Fruit fly (Drosophila melanogaster) whole organism, embryonic: ENCODE measurements around the gene CG13829.

Experiments
- Ada2b ChIP-seq: fragments of 200-800 bp; sonication (Bioruptor generic); IDR thresholded peaks from 2 replicates; pipeline ENCODE4 v1.3.6; 2022; ENCODE audit warnings: missing biosample characterization, missing genetic modification characterization
- Blimp-1 ChIP-seq: fragments of 200-800 bp; sonication (Bioruptor generic); optimal IDR thresholded peaks from 3 replicates; lab custom pipeline; 2018; ENCODE audit warnings: missing biosample characterization, missing genetic modification characterization, mild to moderate bottlenecking, moderate library complexity, missing genetic modification reagents
- CG10431 ChIP-seq: fragments of 200-800 bp; sonication (Bioruptor generic); optimal IDR thresholded peaks from 3 replicates; lab custom pipeline; 2018; ENCODE audit warnings: missing biosample characterization, mild to moderate bottlenecking, missing genetic modification characterization
- CG10543 ChIP-seq: fragments of 200-800 bp; sonication (Bioruptor generic); optimal IDR thresholded peaks from 3 replicates; lab custom pipeline; 2017; ENCODE audit warnings: missing biosample characterization, mild to moderate bottlenecking, missing genetic modification characterization, moderate library complexity
- CG12299 ChIP-seq: fragments of 200-800 bp; sonication (Bioruptor generic); optimal IDR thresholded peaks from 2 replicates; lab custom pipeline; 2018; ENCODE audit warnings: missing biosample characterization, mild to moderate bottlenecking, missing genetic modification characterization
- CG14014 ChIP-seq: fragments of 200-800 bp; sonication (Bioruptor generic); IDR thresholded peaks from 2 replicates; pipeline ENCODE4 v1.3.6; 2022; ENCODE audit warnings: missing biosample characterization, missing genetic modification characterization
- CG15269 ChIP-seq: fragments of 200-800 bp; sonication (Bioruptor generic); optimal IDR thresholded peaks from 2 replicates; lab custom pipeline; 2018; ENCODE audit warnings: missing biosample characterization, mild to moderate bottlenecking, missing genetic modification characterization, moderate library complexity
- CG17385 ChIP-seq: fragments of 200-800 bp; sonication (Bioruptor generic); optimal IDR thresholded peaks from 3 replicates; lab custom pipeline; 2018; ENCODE audit warnings: missing biosample characterization, mild to moderate bottlenecking, missing genetic modification characterization
- CG2678 ChIP-seq: fragments of 200-800 bp; sonication (Bioruptor generic); optimal IDR thresholded peaks from 3 replicates; lab custom pipeline; 2019; ENCODE audit warnings: missing biosample characterization, mild to moderate bottlenecking, missing genetic modification characterization, moderate library complexity
- CG3065 ChIP-seq: fragments of 200-800 bp; sonication (Bioruptor generic); optimal IDR thresholded peaks from 2 replicates; lab custom pipeline; 2016; ENCODE audit warnings: missing biosample characterization, missing genetic modification characterization
- CG31224 ChIP-seq: fragments of 200-800 bp; sonication (Bioruptor generic); IDR thresholded peaks from 2 replicates; pipeline ENCODE4 v1.3.6; 2022; ENCODE audit warnings: missing biosample characterization, missing genetic modification characterization
- CG31388 ChIP-seq: fragments of 200-800 bp; sonication (Bioruptor generic); optimal IDR thresholded peaks from 2 replicates; lab custom pipeline; 2016; ENCODE audit warnings: missing biosample characterization, missing genetic modification characterization
- CG3838 ChIP-seq: fragments of 200-800 bp; sonication (Bioruptor generic); optimal IDR thresholded peaks from 3 replicates; lab custom pipeline; 2016; ENCODE audit warnings: missing biosample characterization, missing genetic modification characterization
- CG4424 ChIP-seq: fragments of 200-800 bp; sonication (Bioruptor generic); optimal IDR thresholded peaks from 3 replicates; lab custom pipeline; 2016; ENCODE audit warnings: missing biosample characterization, missing genetic modification characterization
- CG4617 ChIP-seq: fragments of 200-800 bp; sonication (Bioruptor generic); optimal IDR thresholded peaks from 3 replicates; lab custom pipeline; 2016; ENCODE audit warnings: missing biosample characterization, missing genetic modification characterization, borderline replicate concordance
- CG7963 ChIP-seq: fragments of 200-800 bp; sonication (Bioruptor generic); IDR thresholded peaks from 3 replicates; pipeline ENCODE4 v1.3.6; 2022; ENCODE audit warnings: missing biosample characterization, missing genetic modification characterization; ENCODE audit not compliant: partially characterized antibody
- CkIIα-i1 ChIP-seq: fragments of 200-800 bp; sonication (Bioruptor generic); IDR thresholded peaks from 2 replicates; pipeline ENCODE4 v1.3.6; 2022; ENCODE audit warnings: missing biosample characterization, missing genetic modification characterization
- CoRest ChIP-seq: fragments of 200-800 bp; sonication (Bioruptor generic); optimal IDR thresholded peaks from 3 replicates; lab custom pipeline; 2018; ENCODE audit warnings: missing biosample characterization, mild to moderate bottlenecking, missing genetic modification characterization, moderate library complexity
- D ChIP-seq, 2 experiments: fragments of 200-800 bp in 1 of 2; fragments of >200 bp in 1 of 2; sonication (Bioruptor generic) in 1 of 2; optimal IDR thresholded peaks; 2 replicates in 1 of 2; 3 replicates in 1 of 2; lab custom pipeline; 2017; ENCODE audit warnings: mild to moderate bottlenecking in 1 of 2, missing biosample characterization in 1 of 2, missing genetic modification characterization in 1 of 2, missing genetic modification reagents in 1 of 2
- Dek ChIP-seq: fragments of 200-800 bp; sonication (Bioruptor generic); optimal IDR thresholded peaks from 3 replicates; lab custom pipeline; 2019; ENCODE audit warnings: missing biosample characterization, mild to moderate bottlenecking, missing genetic modification characterization, moderate library complexity
- Dip2 ChIP-seq: fragments of 200-800 bp; sonication (Bioruptor generic); IDR thresholded peaks from 2 replicates; pipeline ENCODE4 v1.3.6; 2022; ENCODE audit warnings: missing biosample characterization, missing genetic modification characterization
- Dip3 ChIP-seq: fragments of 200-800 bp; sonication (Bioruptor generic); optimal IDR thresholded peaks from 3 replicates; lab custom pipeline; 2016; ENCODE audit warnings: missing biosample characterization, missing genetic modification characterization
- Eip74EF ChIP-seq, 2 experiments: fragments of 200-800 bp in 1 of 2; fragments of >200 bp in 1 of 2; sonication (Bioruptor generic) in 1 of 2; optimal IDR thresholded peaks; 2 replicates each; lab custom pipeline; 2017 to 2019; ENCODE audit warnings: missing biosample characterization in 2 of 2, missing genetic modification characterization in 2 of 2, mild to moderate bottlenecking in 1 of 2, moderate library complexity in 1 of 2
- Fer3 ChIP-seq: fragments of 200-800 bp; sonication (Bioruptor generic); optimal IDR thresholded peaks from 2 replicates; lab custom pipeline; 2018; ENCODE audit warnings: missing biosample characterization, mild to moderate bottlenecking, missing genetic modification characterization, moderate library complexity
- GATAe ChIP-seq: fragments of 200-800 bp; sonication (Bioruptor generic); conservative IDR thresholded peaks from 2 replicates; pipeline ENCODE4 v1.3.6; 2022; ENCODE audit warnings: missing biosample characterization, missing genetic modification characterization
- Gsc ChIP-seq: fragments of 200-800 bp; sonication (Bioruptor generic); IDR thresholded peaks from 2 replicates; pipeline ENCODE4 v1.3.6; 2022; ENCODE audit warnings: missing biosample characterization, missing genetic modification characterization
- HHEX ChIP-seq: fragments of 200-800 bp; sonication (Bioruptor generic); optimal IDR thresholded peaks from 3 replicates; lab custom pipeline; 2017; ENCODE audit warnings: missing biosample characterization, mild to moderate bottlenecking, missing genetic modification characterization, missing genetic modification reagents
- Lhr ChIP-seq: fragments of 200-800 bp; sonication (Bioruptor generic); optimal IDR thresholded peaks from 3 replicates; lab custom pipeline; 2017; ENCODE audit warnings: mild to moderate bottlenecking, missing biosample characterization, missing genetic modification reagents, missing genetic modification characterization
- Med ChIP-seq: fragments of 200-800 bp; sonication (Bioruptor generic); peaks from one replicate; lab custom pipeline; 2016; ENCODE audit warnings: missing biosample characterization, missing genetic modification characterization, mild to moderate bottlenecking, inconsistent platforms, moderate library complexity
- Scr ChIP-seq: fragments of 200-800 bp; sonication (Bioruptor generic); IDR thresholded peaks from 2 replicates; pipeline ENCODE4 v1.3.6; 2022; ENCODE audit warnings: missing biosample characterization, missing genetic modification characterization; ENCODE audit not compliant: partially characterized antibody
- Six4 ChIP-seq: fragments of 200-800 bp; sonication (Bioruptor generic); optimal IDR thresholded peaks from 2 replicates; lab custom pipeline; 2016; ENCODE audit warnings: missing biosample characterization, missing genetic modification characterization
- Sox100B ChIP-seq: fragments of 200-800 bp; sonication (Bioruptor generic); optimal IDR thresholded peaks from 3 replicates; lab custom pipeline; 2018; ENCODE audit warnings: missing biosample characterization, mild to moderate bottlenecking, missing genetic modification characterization
- Spps ChIP-seq: fragments of 200-800 bp; sonication (Bioruptor generic); optimal IDR thresholded peaks from 2 replicates; lab custom pipeline; 2018; ENCODE audit warnings: missing biosample characterization, mild to moderate bottlenecking, missing genetic modification characterization
- Vsx1 ChIP-seq: fragments of 200-800 bp; sonication (Bioruptor generic); optimal IDR thresholded peaks from 2 replicates; lab custom pipeline; 2017; ENCODE audit warnings: missing biosample characterization, mild to moderate bottlenecking, missing genetic modification characterization, missing genetic modification reagents
- bbx ChIP-seq: fragments of 200-800 bp; sonication (Bioruptor generic); IDR thresholded peaks from 2 replicates; pipeline ENCODE4 v1.3.6; 2022; ENCODE audit warnings: missing biosample characterization, missing genetic modification characterization; ENCODE audit not compliant: partially characterized antibody
- bsh ChIP-seq, 2 experiments: fragments of 200-800 bp; sonication (Bioruptor generic); optimal IDR thresholded peaks; 2 replicates each; lab custom pipeline; 2017 to 2018; ENCODE audit warnings: mild to moderate bottlenecking in 2 of 2, missing biosample characterization in 2 of 2, missing genetic modification characterization in 2 of 2, moderate library complexity in 1 of 2
- crc ChIP-seq: fragments of 200-800 bp; sonication (Bioruptor generic); optimal IDR thresholded peaks from 2 replicates; lab custom pipeline; 2016; ENCODE audit warnings: missing biosample characterization, missing genetic modification characterization
- emc ChIP-seq: fragments of 200-800 bp; sonication (Bioruptor generic); optimal IDR thresholded peaks from 2 replicates; lab custom pipeline; 2016; ENCODE audit warnings: missing biosample characterization, missing genetic modification characterization
- eyg ChIP-seq: fragments of 200-800 bp; sonication (Bioruptor generic); optimal IDR thresholded peaks from 3 replicates; lab custom pipeline; 2016; ENCODE audit warnings: missing biosample characterization, missing genetic modification characterization
- knrl ChIP-seq: fragments of 200-800 bp; sonication (Bioruptor generic); IDR thresholded peaks from 3 replicates; pipeline ENCODE4 v1.3.6; 2022; ENCODE audit warnings: missing biosample characterization, missing genetic modification characterization; ENCODE audit not compliant: partially characterized antibody
- mirr ChIP-seq: fragments of 200-800 bp; sonication (Bioruptor generic); optimal IDR thresholded peaks from 3 replicates; lab custom pipeline; 2018; ENCODE audit warnings: missing biosample characterization, mild to moderate bottlenecking, missing genetic modification characterization
- pnt ChIP-seq: fragments of 200-800 bp; sonication (Bioruptor generic); optimal IDR thresholded peaks from 3 replicates; lab custom pipeline; 2016; ENCODE audit warnings: missing biosample characterization, missing genetic modification characterization
- psq ChIP-seq: fragments of 200-800 bp; sonication (Bioruptor generic); optimal IDR thresholded peaks from 2 replicates; lab custom pipeline; 2017; ENCODE audit warnings: missing biosample characterization, missing genetic modification characterization
- row ChIP-seq: fragments of 200-800 bp; sonication (Bioruptor generic); IDR thresholded peaks from 3 replicates; pipeline ENCODE4 v1.3.6; 2022; ENCODE audit warnings: missing biosample characterization, missing genetic modification characterization
- salm ChIP-seq: fragments of 200-800 bp; sonication (Bioruptor generic); optimal IDR thresholded peaks from 2 replicates; lab custom pipeline; 2018; ENCODE audit warnings: missing biosample characterization, mild to moderate bottlenecking, missing genetic modification characterization
- sens ChIP-seq: fragments of 200-800 bp; sonication (Bioruptor generic); peaks from one replicate; lab custom pipeline; 2016; ENCODE audit warnings: missing biosample characterization, missing genetic modification characterization
- slp2 ChIP-seq: fragments of 200-800 bp; sonication (Bioruptor generic); optimal IDR thresholded peaks from 2 replicates; lab custom pipeline; 2016; ENCODE audit warnings: missing biosample characterization, missing genetic modification characterization
- ttk ChIP-seq: fragments of 200-800 bp; sonication (Bioruptor generic); IDR thresholded peaks from 2 replicates; pipeline ENCODE4 v2.1.2; 2022; ENCODE audit warnings: missing biosample characterization, missing genetic modification characterization
- wek ChIP-seq: fragments of 200-800 bp; sonication (Bioruptor generic); optimal IDR thresholded peaks from 3 replicates; lab custom pipeline; 2018; ENCODE audit warnings: missing biosample characterization, mild to moderate bottlenecking, missing genetic modification characterization, moderate library complexity

CG13829 gene

DNA sequence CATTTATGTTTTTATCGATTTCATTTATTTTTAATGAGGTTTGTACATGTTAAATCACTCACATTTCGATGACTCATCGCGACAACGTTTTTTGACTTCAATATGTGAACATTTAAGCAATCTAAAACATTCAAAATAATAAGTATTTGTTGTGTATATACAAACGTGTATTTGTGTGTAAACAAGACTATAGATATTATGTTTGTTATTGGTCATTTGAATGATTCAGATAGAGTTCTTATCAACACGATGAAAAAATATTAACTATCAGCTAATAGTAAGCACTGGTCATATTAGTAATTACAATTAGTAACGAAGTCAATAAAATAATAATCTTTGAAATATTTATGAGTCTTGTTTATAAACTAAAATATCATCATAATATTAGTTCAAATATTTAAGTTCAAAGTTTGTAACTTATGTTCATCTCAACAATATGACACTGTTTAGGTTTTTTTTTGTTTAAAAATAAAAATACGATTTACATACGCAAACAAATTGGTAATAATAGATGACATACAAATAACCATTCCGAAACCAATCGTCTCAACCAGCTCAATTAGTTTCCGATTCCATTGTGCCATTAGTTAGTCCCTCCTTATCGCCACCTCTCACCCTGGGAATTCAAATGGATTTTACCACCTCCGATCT is 20.0 kb upstream of the CG13829 start (continued):
- TF ChIP-seq Lhr (GFP tag; lab: Kevin White, UChicago) (no peak), eyg (GFP tag; lab: Kevin White, UChicago) (no peak), Spps (peak; percentile 41), Dip2 (GFP tag; lab: Robert Waterston, UW) (no peak), CG14014 (GFP tag; lab: Robert Waterston, UW) (no peak), Dip3 (no peak), emc (GFP tag; lab: Kevin White, UChicago) (no peak), Scr (GFP tag; lab: Robert Waterston, UW) (no peak), CG10543 (GFP tag; lab: Kevin White, UChicago) (no peak), mirr (GFP tag; lab: Kevin White, UChicago) (peak; percentile 34), pnt (no peak), psq (no peak), CG2678 (tag; lab: Kevin White, UChicago) (peak; percentile 77), ttk (GFP tag; lab: Robert Waterston, UW) (no peak), Sox100B (peak; percentile 15), CoRest (tag; lab: Kevin White, UChicago) (no peak), Ada2b (GFP tag; lab: Robert Waterston, UW) (no peak), Dek (no peak), CG17385 (GFP tag; lab: Kevin White, UChicago) (no peak), bbx (GFP tag; lab: Robert Waterston, UW) (no peak), HHEX (peak; percentile 18), salm (tag; lab: Kevin White, UChicago) (no peak), row (no peak), Eip74EF (GFP tag; optimal IDR thresholded peaks at IDR 0.05; lab: Kevin White, UChicago) (peak in 1 of 2 experiments; percentile 33), Med (GFP tag; lab: Kevin White, UChicago) (peak; percentile 44), CG3838 (GFP tag; lab: Kevin White, UChicago) (no peak), crc (GFP tag; lab: Kevin White, UChicago) (no peak), Vsx1 (GFP tag; lab: Kevin White, UChicago) (no peak), CG31388 (GFP tag; lab: Kevin White, UChicago) (no peak), CG12299 (no peak), sens (GFP tag; lab: Kevin White, UChicago) (peak; percentile 77), Six4 (GFP tag; lab: Kevin White, UChicago) (peak; percentile 20), Gsc (no peak), CG10431 (GFP tag; lab: Kevin White, UChicago) (no peak), CG15269 (tag; lab: Kevin White, UChicago) (no peak), CG4617 (GFP tag; lab: Kevin White, UChicago) (no peak), Blimp-1 (GFP tag; lab: Kevin White, UChicago) (peak; percentile 72), slp2 (GFP tag; lab: Kevin White, UChicago) (no peak), CG3065 (no peak), CG4424 (GFP tag; lab: Kevin White, UChicago) (peak; percentile 18), Fer3 (tag; lab: Kevin White, UChicago) (peak; percentile 49), CG7963 (GFP tag; lab: Robert Waterston, UW) (no peak), GATAe (no peak), D (optimal IDR thresholded peaks at IDR 0.05; lab: Kevin White, UChicago) (no peak), D (GFP tag; optimal IDR thresholded peaks at IDR 0.05; lab: Kevin White, UChicago) (peak; percentile 24), wek (GFP tag; lab: Kevin White, UChicago) (no peak), knrl (GFP tag; lab: Robert Waterston, UW) (no peak), CG31224 (no peak), bsh (GFP tag; optimal IDR thresholded peaks at IDR 0.05; lab: Kevin White, UChicago) (no peak), CkIIα-i1 (GFP tag; lab: Robert Waterston, UW) (no peak)
